Fruit fly (Drosophila melanogaster): ENCODE results near the gene CG13699.

DNA sequence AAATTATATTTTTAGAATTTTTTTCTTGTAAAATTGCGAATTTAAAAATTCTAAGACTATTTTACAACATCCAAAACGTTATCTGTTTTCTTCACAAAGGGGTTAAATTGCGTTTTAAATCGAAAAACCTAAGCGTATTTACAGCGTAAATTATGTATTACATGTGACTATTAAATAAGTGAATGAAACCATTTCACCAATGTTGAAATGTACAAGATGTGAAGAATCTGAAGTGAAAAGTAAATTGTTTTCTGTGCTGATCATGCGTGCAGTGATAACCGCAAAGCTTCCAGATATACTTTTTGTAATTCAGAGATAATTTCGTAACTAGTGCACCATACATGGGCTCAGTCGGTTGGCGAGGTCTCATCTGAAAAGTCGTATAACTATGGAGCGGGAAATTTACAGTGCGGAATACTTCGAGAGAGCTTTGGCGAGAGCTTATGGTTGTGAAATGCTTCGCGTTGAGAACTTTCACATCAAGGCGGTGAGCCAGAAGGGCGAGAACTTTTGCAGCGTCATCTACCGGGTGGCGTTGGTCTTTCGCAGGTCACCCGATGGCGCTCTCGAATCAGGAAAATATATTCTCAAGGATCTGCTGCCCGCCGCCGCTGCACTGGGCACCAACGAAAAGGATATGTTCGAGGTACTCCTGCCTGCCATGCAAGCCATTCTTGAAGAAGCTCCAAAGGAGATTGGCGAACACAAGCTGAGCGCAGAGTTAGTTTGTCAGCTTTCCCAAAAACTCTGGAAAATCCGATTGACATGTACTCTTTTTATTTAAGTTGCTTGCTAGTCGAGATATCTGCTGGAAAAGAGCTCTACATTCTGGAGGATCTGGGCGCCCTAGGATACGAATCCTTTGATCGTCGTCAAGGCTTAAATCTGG lies 48.0 kb downstream of the CG13699 start:
- no peak for TF ChIP-seq CG8478 (optimal IDR thresholded peaks at IDR 0.05)
- TF ChIP-seq CTCF (optimal IDR thresholded peaks at IDR 0.05) = peak; percentile 40 to 51
